Worm (Caenorhabditis elegans): ENCODE data around the gene T24H10.4.

DNA sequence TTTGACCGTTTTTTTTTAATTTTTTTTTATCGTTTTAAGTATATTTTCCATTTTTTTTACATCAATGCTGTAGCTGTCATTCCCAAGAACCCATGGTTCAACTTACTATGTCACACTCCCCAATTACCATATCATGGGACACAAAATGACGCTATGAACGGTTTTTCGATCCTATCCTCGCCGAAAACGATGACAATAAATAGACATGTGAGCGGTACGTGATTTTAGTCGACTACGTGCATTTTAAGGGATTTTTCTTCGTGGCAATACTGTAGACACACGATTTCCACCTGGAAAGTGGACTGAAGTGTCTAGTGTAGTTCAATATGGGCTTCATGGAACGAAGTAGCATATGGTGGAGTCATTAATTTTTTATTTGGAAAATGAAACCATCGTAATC, 46.9 kb downstream of the T24H10.4 start:
- no peak for TF ChIP-seq klf-2 (GFP tag; conservative IDR thresholded peaks at IDR 0.05)
- no peak for TF ChIP-seq flt-1 (GFP tag; IDR thresholded peaks at IDR 0.05)
- no peak for TF ChIP-seq ref-1 (GFP tag; conservative IDR thresholded peaks at IDR 0.05)
- no peak for TF ChIP-seq cog-1 (tag; optimal IDR thresholded peaks at IDR 0.05)
- TF ChIP-seq ztf-23 (GFP tag; IDR thresholded peaks at IDR 0.05): no peak
- TF ChIP-seq tab-1 (GFP tag; IDR thresholded peaks at IDR 0.05): no peak

Data from whole organism, midembryonic.